Fruit fly (Drosophila melanogaster) Kc167 (cell line): Measurements from ENCODE around the gene CG3349.

Source experiments
- Sin3A ChIP-seq: fragments of >200 bp; optimal IDR thresholded peaks from 2 replicates; lab custom pipeline; 2018; ENCODE audit warnings: missing external identifiers
- insv ChIP-seq: fragments of >200 bp; optimal IDR thresholded peaks from 3 replicates; lab custom pipeline; 2018; ENCODE audit warnings: missing external identifiers
- ttk ChIP-seq: sonication (Bioruptor generic); optimal IDR thresholded peaks from 2 replicates; lab custom pipeline; 2017; ENCODE audit warnings: missing external identifiers

- TF ChIP-seq insv = no peak
- no peak for TF ChIP-seq Sin3A (lab: Kevin White, UChicago)
- TF ChIP-seq ttk (lab: Kevin White, UChicago) = no peak
These were observed 3.4 kb upstream of the CG3349 start for dm6 chr3L:14976026-14976425.
